Fruit fly (Drosophila melanogaster) S2 (cell line): Measurements from ENCODE around the gene CG11790.

ENCODE experiments used
- CG8478 ChIP-seq: fragments of >200 bp; optimal IDR thresholded peaks from 2 replicates; lab custom pipeline; 2018
- CTCF ChIP-seq, 2 experiments: fragments of >200 bp; optimal IDR thresholded peaks; 2 replicates each; lab custom pipeline; 2018

DNA sequence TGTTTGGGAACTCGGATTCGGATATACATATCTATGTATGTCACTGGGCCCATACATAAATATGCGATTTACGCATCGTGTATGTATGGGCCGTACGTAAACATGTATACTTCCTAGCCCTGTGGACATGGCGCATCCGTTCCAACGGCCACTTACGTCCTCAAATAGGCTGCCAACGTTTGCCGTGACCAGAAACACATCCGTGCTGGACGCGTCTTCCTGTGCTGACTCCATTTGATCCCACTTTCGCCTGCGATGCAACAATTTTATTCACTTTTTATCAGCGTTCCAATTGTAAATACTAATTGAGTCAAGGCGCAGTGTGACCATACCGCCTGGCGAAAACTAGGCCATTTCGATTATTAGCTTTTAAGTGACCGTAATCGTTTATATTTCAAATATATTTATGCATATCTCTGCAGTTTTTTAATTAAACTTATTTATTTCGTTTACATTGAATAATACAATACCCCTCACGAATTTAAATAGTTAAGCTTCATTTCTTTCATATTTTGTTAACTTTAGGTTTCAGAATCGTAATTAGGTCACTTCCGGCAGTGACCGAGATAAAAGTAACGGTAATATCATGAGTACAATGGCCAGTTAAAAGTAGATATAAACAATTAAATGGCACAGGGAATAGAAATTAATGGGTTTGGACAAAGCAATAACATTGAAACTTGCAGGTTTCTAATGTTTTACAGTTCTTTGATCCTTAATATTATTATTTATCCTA, 2.5 kb upstream of the CG11790 start, which contains the start of gene 5PtaseI:
- TF ChIP-seq CTCF (optimal IDR thresholded peaks at IDR 0.05; lab: Kevin White, UChicago) (no peak), CG8478 (lab: Kevin White, UChicago) (no peak)
